Fruit fly (Drosophila melanogaster) whole organism, embryonic: ENCODE measurements around the gene Ets97D.

Experiments
- BEAF-32 ChIP-seq: fragments of 200-800 bp; sonication (Bioruptor generic); optimal IDR thresholded peaks from 3 replicates; lab custom pipeline; 2017; ENCODE audit warnings: missing biosample characterization, missing genetic modification characterization, mild to moderate bottlenecking, moderate library complexity, missing genetic modification reagents
- CG10267 ChIP-seq: fragments of 200-800 bp; sonication (Bioruptor generic); optimal IDR thresholded peaks from 2 replicates; lab custom pipeline; 2018; ENCODE audit warnings: missing biosample characterization, mild to moderate bottlenecking, missing genetic modification characterization, moderate library complexity
- CG12391 ChIP-seq: fragments of 200-800 bp; sonication (Bioruptor generic); optimal IDR thresholded peaks from 3 replicates; lab custom pipeline; 2018; ENCODE audit warnings: missing biosample characterization, mild to moderate bottlenecking, missing genetic modification characterization, moderate library complexity
- CG12659 ChIP-seq: fragments of 200-800 bp; sonication (Bioruptor generic); optimal IDR thresholded peaks from 3 replicates; lab custom pipeline; 2017; ENCODE audit warnings: mild to moderate bottlenecking, missing biosample characterization, missing genetic modification reagents, missing genetic modification characterization
- CG13287 ChIP-seq: fragments of 200-800 bp; sonication (Bioruptor generic); IDR thresholded peaks from 2 replicates; pipeline ENCODE4 v1.3.6; 2022; ENCODE audit warnings: missing biosample characterization, missing genetic modification characterization; ENCODE audit not compliant: partially characterized antibody
- CG13624 ChIP-seq: fragments of 200-800 bp; sonication (Bioruptor generic); optimal IDR thresholded peaks from 2 replicates; lab custom pipeline; 2016; ENCODE audit warnings: missing biosample characterization, missing genetic modification characterization
- CG15514 ChIP-seq: fragments of 200-800 bp; sonication (Bioruptor generic); optimal IDR thresholded peaks from 3 replicates; lab custom pipeline; 2017; ENCODE audit warnings: missing biosample characterization, missing genetic modification characterization, mild to moderate bottlenecking, moderate library complexity, missing genetic modification reagents
- CG15601 ChIP-seq: fragments of 200-800 bp; sonication (Bioruptor generic); optimal IDR thresholded peaks from 3 replicates; lab custom pipeline; 2019; ENCODE audit warnings: missing biosample characterization, mild to moderate bottlenecking, missing genetic modification characterization, moderate library complexity
- CG1603 ChIP-seq: fragments of 200-800 bp; sonication (Bioruptor generic); optimal IDR thresholded peaks from 2 replicates; lab custom pipeline; 2019; ENCODE audit warnings: missing biosample characterization, mild to moderate bottlenecking, missing genetic modification characterization, moderate library complexity
- CG18764 ChIP-seq: fragments of 200-800 bp; sonication (Bioruptor generic); optimal IDR thresholded peaks from 3 replicates; lab custom pipeline; 2016; ENCODE audit warnings: missing biosample characterization, missing genetic modification characterization
- CG2712 ChIP-seq: fragments of 200-800 bp; optimal IDR thresholded peaks from 3 replicates; lab custom pipeline; 2019; ENCODE audit warnings: missing biosample characterization, mild to moderate bottlenecking, missing genetic modification characterization, moderate library complexity
- CG34422 ChIP-seq: fragments of 200-800 bp; sonication (Bioruptor generic); IDR thresholded peaks from 3 replicates; pipeline ENCODE4 v1.3.6; 2022; ENCODE audit warnings: missing biosample characterization, missing genetic modification characterization
- CG3847 ChIP-seq: fragments of 200-800 bp; sonication (Bioruptor generic); IDR thresholded peaks from 2 replicates; pipeline ENCODE4 v1.3.6; 2022; ENCODE audit warnings: missing biosample characterization, missing genetic modification characterization
- CG4360 ChIP-seq: fragments of 200-800 bp; sonication (Bioruptor generic); IDR thresholded peaks from 2 replicates; pipeline ENCODE4 v1.3.6; 2022; ENCODE audit warnings: missing biosample characterization, missing genetic modification characterization
- CG7928 ChIP-seq: fragments of 200-800 bp; sonication (Bioruptor generic); optimal IDR thresholded peaks from 2 replicates; lab custom pipeline; 2017; ENCODE audit warnings: missing biosample characterization, mild to moderate bottlenecking, missing genetic modification characterization
- CG8290 ChIP-seq, 3 experiments: fragments of 200-800 bp; sonication (Bioruptor generic); optimal IDR thresholded peaks; 2 replicates each; lab custom pipeline; 2016 to 2019; ENCODE audit warnings: missing biosample characterization in 3 of 3, missing genetic modification characterization in 3 of 3, mild to moderate bottlenecking in 2 of 3, moderate library complexity in 1 of 3
- CG8359 ChIP-seq: fragments of 200-800 bp; sonication (Bioruptor generic); optimal IDR thresholded peaks from 2 replicates; lab custom pipeline; 2017; ENCODE audit warnings: missing biosample characterization, mild to moderate bottlenecking, missing genetic modification characterization, borderline replicate concordance
- CG8924 ChIP-seq: fragments of 200-800 bp; optimal IDR thresholded peaks from 3 replicates; lab custom pipeline; 2019; ENCODE audit warnings: missing biosample characterization, mild to moderate bottlenecking, missing genetic modification characterization, moderate library complexity
- CG9797 ChIP-seq: fragments of 200-800 bp; sonication (Bioruptor generic); optimal IDR thresholded peaks from 3 replicates; lab custom pipeline; 2018; ENCODE audit warnings: missing biosample characterization, mild to moderate bottlenecking, missing genetic modification characterization
- CrebB ChIP-seq: fragments of 200-800 bp; sonication (Bioruptor generic); optimal IDR thresholded peaks from 3 replicates; lab custom pipeline; 2018; ENCODE audit warnings: missing biosample characterization, mild to moderate bottlenecking, missing genetic modification characterization
- Dll ChIP-seq: fragments of 200-800 bp; sonication (Bioruptor generic); IDR thresholded peaks from 4 replicates; pipeline ENCODE4 v1.3.6; 2022; ENCODE audit warnings: missing biosample characterization, missing genetic modification characterization; ENCODE audit not compliant: partially characterized antibody
- Dp ChIP-seq: fragments of 200-800 bp; sonication (Bioruptor generic); optimal IDR thresholded peaks from 2 replicates; lab custom pipeline; 2018; ENCODE audit warnings: missing biosample characterization, mild to moderate bottlenecking, missing genetic modification characterization, moderate library complexity
- E2f2 ChIP-seq: fragments of 200-800 bp; sonication (Bioruptor generic); IDR thresholded peaks from 2 replicates; pipeline ENCODE4 v1.3.6; 2022; ENCODE audit warnings: missing biosample characterization, missing genetic modification characterization
- Gsc ChIP-seq: fragments of 200-800 bp; sonication (Bioruptor generic); IDR thresholded peaks from 2 replicates; pipeline ENCODE4 v1.3.6; 2022; ENCODE audit warnings: missing biosample characterization, missing genetic modification characterization
- HLH3B ChIP-seq: fragments of 200-800 bp; sonication (Bioruptor generic); IDR thresholded peaks from 2 replicates; pipeline ENCODE4 v1.3.6; 2022; ENCODE audit warnings: missing biosample characterization, missing genetic modification characterization
- MBD-R2 ChIP-seq: fragments of 200-800 bp; sonication (Bioruptor generic); IDR thresholded peaks from 2 replicates; pipeline ENCODE4 v1.3.6; 2022; ENCODE audit warnings: missing biosample characterization, missing genetic modification characterization
- Med ChIP-seq: fragments of 200-800 bp; sonication (Bioruptor generic); peaks from one replicate; lab custom pipeline; 2016; ENCODE audit warnings: missing biosample characterization, missing genetic modification characterization, mild to moderate bottlenecking, inconsistent platforms, moderate library complexity
- Mrtf ChIP-seq: fragments of 200-800 bp; sonication (Bioruptor generic); IDR thresholded peaks from 3 replicates; pipeline ENCODE4 v1.3.6; 2022; ENCODE audit warnings: missing biosample characterization, missing genetic modification characterization
- Myb ChIP-seq: fragments of 200-800 bp; sonication (Bioruptor generic); optimal IDR thresholded peaks from 2 replicates; lab custom pipeline; 2016; ENCODE audit warnings: missing biosample characterization, missing genetic modification characterization
- NC2β ChIP-seq: fragments of 200-800 bp; sonication (Bioruptor generic); optimal IDR thresholded peaks from 2 replicates; lab custom pipeline; 2016; ENCODE audit warnings: missing biosample characterization, missing genetic modification characterization
- NfI ChIP-seq: fragments of 200-800 bp; sonication (Bioruptor generic); optimal IDR thresholded peaks from 3 replicates; lab custom pipeline; 2018; ENCODE audit warnings: missing biosample characterization, mild to moderate bottlenecking, missing genetic modification characterization, moderate library complexity
- PHDP ChIP-seq: fragments of 200-800 bp; sonication (Bioruptor generic); optimal IDR thresholded peaks from 3 replicates; lab custom pipeline; 2018; ENCODE audit warnings: missing biosample characterization, mild to moderate bottlenecking, missing genetic modification characterization, moderate library complexity
- Pdp1 ChIP-seq, 2 experiments: fragments of 200-800 bp; sonication (Bioruptor generic); optimal IDR thresholded peaks; 3 replicates each; lab custom pipeline; 2016; ENCODE audit warnings: missing biosample characterization in 2 of 2, missing genetic modification characterization in 2 of 2, mild to moderate bottlenecking in 1 of 2, moderate library complexity in 1 of 2
- Spps ChIP-seq: fragments of 200-800 bp; sonication (Bioruptor generic); optimal IDR thresholded peaks from 2 replicates; lab custom pipeline; 2018; ENCODE audit warnings: missing biosample characterization, mild to moderate bottlenecking, missing genetic modification characterization
- Sry-δ ChIP-seq: fragments of 200-800 bp; sonication (Bioruptor generic); optimal IDR thresholded peaks from 2 replicates; lab custom pipeline; 2016; ENCODE audit warnings: missing biosample characterization, missing genetic modification characterization
- TFAM ChIP-seq: fragments of 200-800 bp; sonication (Bioruptor generic); optimal IDR thresholded peaks from 2 replicates; lab custom pipeline; 2017; ENCODE audit warnings: missing biosample characterization, missing genetic modification characterization, inconsistent platforms
- bab2 ChIP-seq: fragments of 200-800 bp; sonication (Bioruptor generic); optimal IDR thresholded peaks from 2 replicates; lab custom pipeline; 2016; ENCODE audit warnings: missing biosample characterization, missing genetic modification characterization
- bcd ChIP-seq: fragments of 200-800 bp; sonication (Bioruptor generic); optimal IDR thresholded peaks from 2 replicates; lab custom pipeline; 2017; ENCODE audit warnings: missing biosample characterization, mild to moderate bottlenecking, missing genetic modification characterization
- danr ChIP-seq: fragments of 200-800 bp; sonication (Bioruptor generic); IDR thresholded peaks from 2 replicates; pipeline ENCODE4 v1.3.6; 2022; ENCODE audit warnings: missing biosample characterization, missing genetic modification characterization
- gce ChIP-seq: fragments of 200-800 bp; sonication (Bioruptor generic); IDR thresholded peaks from 3 replicates; pipeline ENCODE4 v1.3.6; 2022; ENCODE audit warnings: missing biosample characterization, missing genetic modification characterization
- gro ChIP-seq: fragments of 200-800 bp; sonication (Bioruptor generic); optimal IDR thresholded peaks from 2 replicates; lab custom pipeline; 2016; ENCODE audit warnings: missing biosample characterization, missing genetic modification characterization
- insv ChIP-seq, 2 experiments: fragments of 200-800 bp; sonication (Bioruptor generic); optimal IDR thresholded peaks; 3 replicates each; lab custom pipeline; 2016 to 2018; ENCODE audit warnings: missing biosample characterization in 2 of 2, missing genetic modification characterization in 2 of 2
- p53 ChIP-seq: fragments of 200-800 bp; sonication (Bioruptor generic); optimal IDR thresholded peaks from 2 replicates; lab custom pipeline; 2016; ENCODE audit warnings: missing biosample characterization, missing genetic modification characterization
- phol ChIP-seq: fragments of 200-800 bp; sonication (Bioruptor generic); optimal IDR thresholded peaks from 3 replicates; lab custom pipeline; 2018; ENCODE audit warnings: missing biosample characterization, mild to moderate bottlenecking, missing genetic modification characterization, moderate library complexity
- psq ChIP-seq: fragments of 200-800 bp; sonication (Bioruptor generic); optimal IDR thresholded peaks from 2 replicates; lab custom pipeline; 2017; ENCODE audit warnings: missing biosample characterization, missing genetic modification characterization
- pzg ChIP-seq: fragments of 200-800 bp; sonication (Bioruptor generic); optimal IDR thresholded peaks from 3 replicates; lab custom pipeline; 2018; ENCODE audit warnings: missing biosample characterization, mild to moderate bottlenecking, missing genetic modification characterization, moderate library complexity
- scrt ChIP-seq: fragments of 200-800 bp; sonication (Bioruptor generic); optimal IDR thresholded peaks from 2 replicates; lab custom pipeline; 2018; ENCODE audit warnings: missing biosample characterization, mild to moderate bottlenecking, missing genetic modification characterization, moderate library complexity
- sens ChIP-seq: fragments of 200-800 bp; sonication (Bioruptor generic); peaks from one replicate; lab custom pipeline; 2016; ENCODE audit warnings: missing biosample characterization, missing genetic modification characterization
- shn ChIP-seq: fragments of 200-800 bp; sonication (Bioruptor generic); optimal IDR thresholded peaks from 3 replicates; lab custom pipeline; 2016; ENCODE audit warnings: missing biosample characterization, missing genetic modification characterization
- vfl ChIP-seq: fragments of 200-800 bp; sonication (Bioruptor generic); optimal IDR thresholded peaks from 2 replicates; lab custom pipeline; 2016; ENCODE audit warnings: missing biosample characterization, missing genetic modification characterization

Ets97D gene

DNA sequence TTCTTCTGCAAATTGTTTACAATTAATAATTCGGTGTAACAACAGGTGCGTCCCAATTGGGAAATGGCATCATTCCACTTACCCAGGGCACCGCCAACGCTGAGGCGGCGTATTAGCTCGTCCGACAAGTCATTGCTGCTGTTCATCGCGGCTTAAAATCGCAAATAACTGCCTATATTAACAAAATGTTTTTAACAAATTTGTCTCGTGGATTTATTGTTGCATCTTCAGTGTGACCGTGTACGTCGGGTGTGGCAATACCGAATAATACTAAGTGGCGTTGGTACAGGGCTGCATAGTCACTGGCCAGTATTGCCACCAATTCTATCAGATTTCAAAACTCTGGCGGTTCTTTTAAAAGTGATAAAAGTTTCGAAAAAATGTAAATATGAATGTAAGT, at the start of gene Ets97D:
Gene Ets97D (minus strand): TSS at position 272 of the 400 bp plus-strand sequence.
- no peak for TF ChIP-seq bab2
- no peak for TF ChIP-seq Mrtf
- TF ChIP-seq NfI (GFP tag; lab: Kevin White, UChicago), result no peak
- TF ChIP-seq Pdp1 (GFP tag; optimal IDR thresholded peaks at IDR 0.05; lab: Kevin White, UChicago), result peak in 1 of 2 experiments; percentile 31
- no peak for TF ChIP-seq CG8359 (GFP tag; lab: Kevin White, UChicago)
- TF ChIP-seq insv (GFP tag; optimal IDR thresholded peaks at IDR 0.05; lab: Kevin White, UChicago), result peak in 1 of 2 experiments; percentile 42
- peak; percentile 77 for TF ChIP-seq sens
- TF ChIP-seq Sry-δ, result peak; percentile 27
- peak; percentile 100 for TF ChIP-seq E2f2 (GFP tag; lab: Robert Waterston, UW)
- TF ChIP-seq NC2β (GFP tag; lab: Kevin White, UChicago), result peak; percentile 37
- TF ChIP-seq PHDP (tag; lab: Kevin White, UChicago), result no peak
- peak; percentile 63 for TF ChIP-seq CG8924 (tag; lab: Kevin White, UChicago)
- TF ChIP-seq CG1603, result peak; percentile 83
- TF ChIP-seq scrt (GFP tag; lab: Kevin White, UChicago), result peak; percentile 68
- TF ChIP-seq p53 (GFP tag; lab: Kevin White, UChicago), result peak; percentile 1
- TF ChIP-seq shn (GFP tag; lab: Kevin White, UChicago), result no peak
- no peak for TF ChIP-seq Gsc (GFP tag; lab: Robert Waterston, UW)
- TF ChIP-seq CG2712 (tag; lab: Kevin White, UChicago), result peak; percentile 29
- TF ChIP-seq Spps (tag; lab: Kevin White, UChicago), result no peak
- peak; percentile 62 for TF ChIP-seq CG15601 (tag; lab: Kevin White, UChicago)
- peak; percentile 97 for TF ChIP-seq CG7928 (GFP tag; lab: Kevin White, UChicago)
- TF ChIP-seq CG10267 (tag; lab: Kevin White, UChicago), result peak; percentile 43
- TF ChIP-seq pzg, result peak; percentile 95
- no peak for TF ChIP-seq psq (GFP tag; lab: Kevin White, UChicago)
- TF ChIP-seq CrebB (tag; lab: Kevin White, UChicago), result no peak
- TF ChIP-seq CG13287 (GFP tag; lab: Robert Waterston, UW), result peak; percentile 42; the same call in 1 of the 2 replicates
- no peak for TF ChIP-seq CG8290 (GFP tag; optimal IDR thresholded peaks at IDR 0.05; lab: Kevin White, UChicago)
- TF ChIP-seq CG8290 (tag; optimal IDR thresholded peaks at IDR 0.05; lab: Kevin White, UChicago), result peak in 1 of 2 experiments; percentile 68
- TF ChIP-seq CG12659 (GFP tag; lab: Kevin White, UChicago), result peak; percentile 43
- peak; percentile 68 for TF ChIP-seq Med (GFP tag; lab: Kevin White, UChicago)
- peak; percentile 12 for TF ChIP-seq phol
- no peak for TF ChIP-seq gce (GFP tag; lab: Robert Waterston, UW)
- peak; percentile 34 for TF ChIP-seq gro (GFP tag; lab: Kevin White, UChicago)
- TF ChIP-seq CG9797 (GFP tag; lab: Kevin White, UChicago), result peak; percentile 83
- TF ChIP-seq MBD-R2 (GFP tag; lab: Robert Waterston, UW), result peak; percentile 82
- TF ChIP-seq danr, result no peak
- TF ChIP-seq vfl (GFP tag; lab: Kevin White, UChicago), result peak; percentile 26
- no peak for TF ChIP-seq CG13624 (GFP tag; lab: Kevin White, UChicago)
- 0 out of 2 replicates have a peak, but pooled peaks have one; percentile 9 for TF ChIP-seq CG4360 (GFP tag; lab: Robert Waterston, UW)
- TF ChIP-seq TFAM (GFP tag; lab: Kevin White, UChicago), result no peak
- TF ChIP-seq BEAF-32 (GFP tag; lab: Kevin White, UChicago), result peak; percentile 37
- peak; percentile 100 for TF ChIP-seq Dp
- peak; percentile 40; the same call in 1 of the 3 replicates for TF ChIP-seq CG34422
- peak; percentile 49 for TF ChIP-seq CG15514 (GFP tag; lab: Kevin White, UChicago)
- TF ChIP-seq Myb, result peak; percentile 43
- TF ChIP-seq CG3847 (GFP tag; lab: Robert Waterston, UW), result peak; percentile 65
- TF ChIP-seq Dll (GFP tag; lab: Robert Waterston, UW), result peak; percentile 43; the same call in 2 of the 4 replicates
- TF ChIP-seq CG12391 (tag; lab: Kevin White, UChicago), result peak; percentile 16
- TF ChIP-seq bcd (GFP tag; lab: Kevin White, UChicago), result no peak
- TF ChIP-seq HLH3B, result no peak
- no peak for TF ChIP-seq CG18764 (GFP tag; lab: Kevin White, UChicago)
